Fruit fly (Drosophila melanogaster): ENCODE data around the gene bsh.

Gene bsh

dm6 chr2L:19799940-19800339 lies 31.1 kb upstream of the bsh start (continued):
- TF ChIP-seq CG6163 (GFP tag; IDR thresholded peaks at IDR 0.05) (0 out of 3 replicates have a peak, but pooled peaks have one; percentile 37), CG6792 (GFP tag; optimal IDR thresholded peaks at IDR 0.05) (no peak), Smox (GFP tag; optimal IDR thresholded peaks at IDR 0.05) (peak; percentile 16), CG8319 (GFP tag; optimal IDR thresholded peaks at IDR 0.05) (no peak), Met (GFP tag; optimal IDR thresholded peaks at IDR 0.05) (peak; percentile 4), Sox102F (GFP tag; optimal IDR thresholded peaks at IDR 0.05) (no peak), CG1621 (tag; optimal IDR thresholded peaks at IDR 0.05) (no peak), Eip78C (GFP tag) (peak; percentile 57), spab (GFP tag; optimal IDR thresholded peaks at IDR 0.05) (peak; percentile 19), esn (GFP tag; optimal IDR thresholded peaks at IDR 0.05) (peak; percentile 32), CG6854 (GFP tag; optimal IDR thresholded peaks at IDR 0.05) (no peak), CG3919 (GFP tag; optimal IDR thresholded peaks at IDR 0.05) (peak; percentile 1), ss (GFP tag; optimal IDR thresholded peaks at IDR 0.05) (peak in 1 of 2 experiments; percentile 44), CG10669 (GFP tag; optimal IDR thresholded peaks at IDR 0.05) (peak; percentile 16), CG7368 (GFP tag; optimal IDR thresholded peaks at IDR 0.05) (no peak), net (GFP tag; optimal IDR thresholded peaks at IDR 0.05) (no peak)

- TF ChIP-seq Hr4 (GFP tag; optimal IDR thresholded peaks at IDR 0.05) (no peak), Hr39 (GFP tag; optimal IDR thresholded peaks at IDR 0.05) (no peak), svp (GFP tag) (no peak), CG31627 (GFP tag; optimal IDR thresholded peaks at IDR 0.05) (no peak), lz (GFP tag; optimal IDR thresholded peaks at IDR 0.05) (no peak), fd59A (GFP tag; optimal IDR thresholded peaks at IDR 0.05) (no peak), acj6 (GFP tag; optimal IDR thresholded peaks at IDR 0.05) (no peak), Ets96B (tag; optimal IDR thresholded peaks at IDR 0.05) (no peak), CG34406 (GFP tag; optimal IDR thresholded peaks at IDR 0.05) (no peak), CG6808 (GFP tag; optimal IDR thresholded peaks at IDR 0.05) (no peak), eg (GFP tag; IDR thresholded peaks at IDR 0.05) (no peak), ss (GFP tag; optimal IDR thresholded peaks at IDR 0.05) (no peak), fd85E (GFP tag; optimal IDR thresholded peaks at IDR 0.05) (no peak), Met (GFP tag; optimal IDR thresholded peaks at IDR 0.05) (no peak), CG9139 (GFP tag; optimal IDR thresholded peaks at IDR 0.05) (no peak), Sox15 (GFP tag; optimal IDR thresholded peaks at IDR 0.05) (no peak), CG10669 (GFP tag; optimal IDR thresholded peaks at IDR 0.05) (no peak), achi (GFP tag; optimal IDR thresholded peaks at IDR 0.05) (no peak), CG32006 (GFP tag; optimal IDR thresholded peaks at IDR 0.05) (no peak)
These were observed 27.2 kb upstream of the bsh start, which contains the start of gene sick for dm6 chr2L:19796111-19796451. sick (plus strand) TSS chr2L:19796365.

dm6 chr2L:19795320-19796110 lies 26.6 kb upstream of the bsh start:
- TF ChIP-seq fkh (GFP tag; optimal IDR thresholded peaks at IDR 0.05) (peak; percentile 0), dac (GFP tag; optimal IDR thresholded peaks at IDR 0.05) (no peak), svp (GFP tag) (peak; percentile 65), CG6792 (GFP tag; optimal IDR thresholded peaks at IDR 0.05) (no peak), Hr38 (GFP tag; optimal IDR thresholded peaks at IDR 0.05) (no peak), CG1621 (tag; optimal IDR thresholded peaks at IDR 0.05) (no peak), salr (GFP tag; optimal IDR thresholded peaks at IDR 0.05) (no peak), CG34406 (GFP tag; optimal IDR thresholded peaks at IDR 0.05) (peak; percentile 24), achi (GFP tag; optimal IDR thresholded peaks at IDR 0.05) (peak; percentile 26), CG3032 (tag; optimal IDR thresholded peaks at IDR 0.05) (no peak), Smox (GFP tag; optimal IDR thresholded peaks at IDR 0.05) (peak; percentile 66), CG8632 (GFP tag; optimal IDR thresholded peaks at IDR 0.05) (peak; percentile 9), fd85E (GFP tag; optimal IDR thresholded peaks at IDR 0.05) (no peak), Eip93F (GFP tag; optimal IDR thresholded peaks at IDR 0.05) (no peak), Sox102F (GFP tag; optimal IDR thresholded peaks at IDR 0.05) (peak; percentile 47), CG8319 (GFP tag; optimal IDR thresholded peaks at IDR 0.05) (no peak), Met (GFP tag; optimal IDR thresholded peaks at IDR 0.05) (peak; percentile 62), dsx (GFP tag; optimal IDR thresholded peaks at IDR 0.05; ENCODE audit: poor library complexity, severe bottlenecking) (no peak), Hr4 (GFP tag; optimal IDR thresholded peaks at IDR 0.05) (peak; percentile 39), cyc (GFP tag; optimal IDR thresholded peaks at IDR 0.05) (peak; percentile 55), CG10669 (GFP tag; optimal IDR thresholded peaks at IDR 0.05) (peak; percentile 32), Eip75B (GFP tag; optimal IDR thresholded peaks at IDR 0.05) (peak; percentile 41), pdm3 (GFP tag; optimal IDR thresholded peaks at IDR 0.05) (peak; percentile 22), CG15336 (GFP tag; IDR thresholded peaks at IDR 0.05) (0 out of 2 replicates have a peak, but pooled peaks have one; percentile 30), CG10631 (GFP tag; optimal IDR thresholded peaks at IDR 0.05) (peak; percentile 44), CG32006 (GFP tag; optimal IDR thresholded peaks at IDR 0.05) (peak; percentile 26), Ets21C (GFP tag; optimal IDR thresholded peaks at IDR 0.05) (peak; percentile 18)
